Fruit fly (Drosophila melanogaster) whole organism, prepupa: ENCODE results near the gene ida.

Experiments
- CG10669 ChIP-seq: fragments of 200-800 bp; sonication (Bioruptor generic); optimal IDR thresholded peaks from 3 replicates; lab custom pipeline; 2018; ENCODE audit warnings: missing biosample characterization, mild to moderate bottlenecking, missing genetic modification characterization, moderate library complexity
- CG11294 ChIP-seq: fragments of 200-800 bp; sonication (Bioruptor generic); IDR thresholded peaks from 2 replicates; pipeline ENCODE4 v1.3.6; 2022; ENCODE audit warnings: missing biosample characterization, missing genetic modification characterization
- CG11762 ChIP-seq: fragments of 200-800 bp; sonication (Bioruptor generic); optimal IDR thresholded peaks from 3 replicates; lab custom pipeline; 2016; ENCODE audit warnings: missing biosample characterization, missing genetic modification characterization; ENCODE audit not compliant: insufficient read depth
- CG15336 ChIP-seq: fragments of 200-800 bp; sonication (Bioruptor generic); IDR thresholded peaks from 2 replicates; pipeline ENCODE4 v1.3.6; 2022; ENCODE audit warnings: missing biosample characterization, missing genetic modification characterization
- CG1621 ChIP-seq: fragments of 200-800 bp; sonication (Bioruptor generic); optimal IDR thresholded peaks from 3 replicates; lab custom pipeline; 2018; ENCODE audit warnings: missing biosample characterization, mild to moderate bottlenecking, missing genetic modification characterization
- CG3032 ChIP-seq: fragments of 200-800 bp; optimal IDR thresholded peaks from 2 replicates; lab custom pipeline; 2019; ENCODE audit warnings: missing biosample characterization, mild to moderate bottlenecking, missing genetic modification characterization, moderate library complexity
- CG31627 ChIP-seq: fragments of 200-800 bp; sonication (Bioruptor generic); optimal IDR thresholded peaks from 3 replicates; lab custom pipeline; 2016; ENCODE audit warnings: missing biosample characterization, missing genetic modification characterization
- CG32006 ChIP-seq: fragments of 200-800 bp; sonication (Bioruptor generic); optimal IDR thresholded peaks from 3 replicates; lab custom pipeline; 2017; ENCODE audit warnings: missing biosample characterization, mild to moderate bottlenecking, missing genetic modification characterization
- CG34406 ChIP-seq: fragments of 200-800 bp; sonication (Bioruptor generic); optimal IDR thresholded peaks from 3 replicates; lab custom pipeline; 2016; ENCODE audit warnings: missing biosample characterization, missing genetic modification characterization
- CG4318 ChIP-seq: fragments of 200-800 bp; sonication (Bioruptor generic); optimal IDR thresholded peaks from 3 replicates; lab custom pipeline; 2017; ENCODE audit warnings: missing biosample characterization, mild to moderate bottlenecking, missing genetic modification characterization
- CG6163 ChIP-seq: fragments of 200-800 bp; sonication (Bioruptor generic); IDR thresholded peaks from 3 replicates; pipeline ENCODE4 v1.3.6; 2022; ENCODE audit warnings: missing biosample characterization, missing genetic modification characterization
- CG6276 ChIP-seq: fragments of 200-800 bp; sonication (Bioruptor generic); optimal IDR thresholded peaks from 2 replicates; lab custom pipeline; 2017; ENCODE audit warnings: missing biosample characterization, mild to moderate bottlenecking, missing genetic modification characterization
- CG6808 ChIP-seq: fragments of 200-800 bp; sonication (Bioruptor generic); optimal IDR thresholded peaks from 3 replicates; lab custom pipeline; 2017; ENCODE audit warnings: missing biosample characterization, missing genetic modification characterization, mild to moderate bottlenecking, moderate library complexity, missing genetic modification reagents
- CG6854 ChIP-seq: fragments of 200-800 bp; sonication (Bioruptor generic); optimal IDR thresholded peaks from 2 replicates; lab custom pipeline; 2017; ENCODE audit warnings: missing biosample characterization, mild to moderate bottlenecking, missing genetic modification characterization
- CG7368 ChIP-seq: fragments of 200-800 bp; sonication (Bioruptor generic); optimal IDR thresholded peaks from 3 replicates; lab custom pipeline; 2016; ENCODE audit warnings: missing biosample characterization, missing genetic modification characterization
- CG8119 ChIP-seq: fragments of 200-800 bp; sonication (Bioruptor generic); IDR thresholded peaks from 3 replicates; pipeline ENCODE4 v1.3.6; 2022; ENCODE audit warnings: missing biosample characterization, missing genetic modification characterization
- CG8319 ChIP-seq: fragments of 200-800 bp; sonication (Bioruptor generic); optimal IDR thresholded peaks from 3 replicates; lab custom pipeline; 2016; ENCODE audit warnings: missing biosample characterization, missing genetic modification characterization
- CG8632 ChIP-seq: fragments of 200-800 bp; sonication (Bioruptor generic); optimal IDR thresholded peaks from 3 replicates; lab custom pipeline; 2016; ENCODE audit warnings: missing biosample characterization, missing genetic modification characterization
- Eip75B ChIP-seq: fragments of 200-800 bp; sonication (Bioruptor generic); optimal IDR thresholded peaks from 3 replicates; lab custom pipeline; 2016; ENCODE audit warnings: missing biosample characterization, missing genetic modification characterization
- Eip78C ChIP-seq: fragments of 200-800 bp; sonication (Bioruptor generic); peaks from one replicate; lab custom pipeline; 2016; ENCODE audit warnings: missing biosample characterization, missing genetic modification characterization
- Ets21C ChIP-seq: fragments of 200-800 bp; sonication (Bioruptor generic); optimal IDR thresholded peaks from 3 replicates; lab custom pipeline; 2016; ENCODE audit warnings: missing biosample characterization, missing genetic modification characterization
- Ets96B ChIP-seq: fragments of 200-800 bp; optimal IDR thresholded peaks from 2 replicates; lab custom pipeline; 2019; ENCODE audit warnings: missing biosample characterization, mild to moderate bottlenecking, missing genetic modification characterization, moderate library complexity
- Hr38 ChIP-seq: sonication (Bioruptor generic); optimal IDR thresholded peaks from 2 replicates; lab custom pipeline; 2016; ENCODE audit warnings: missing biosample characterization, missing genetic modification characterization
- Hr39 ChIP-seq: fragments of 200-800 bp; sonication (Bioruptor generic); optimal IDR thresholded peaks from 2 replicates; lab custom pipeline; 2016; ENCODE audit warnings: missing biosample characterization, missing genetic modification characterization
- Hr4 ChIP-seq: fragments of 200-800 bp; sonication (Bioruptor generic); optimal IDR thresholded peaks from 3 replicates; lab custom pipeline; 2016; ENCODE audit warnings: missing biosample characterization, missing genetic modification characterization
- Lpt ChIP-seq: fragments of 200-800 bp; sonication (Bioruptor generic); optimal IDR thresholded peaks from 3 replicates; lab custom pipeline; 2016; ENCODE audit warnings: missing biosample characterization, missing genetic modification characterization
- Met ChIP-seq: fragments of 200-800 bp; sonication (Bioruptor generic); optimal IDR thresholded peaks from 3 replicates; lab custom pipeline; 2016; ENCODE audit warnings: missing biosample characterization, missing genetic modification characterization
- OdsH ChIP-seq: fragments of 200-800 bp; sonication (Bioruptor generic); optimal IDR thresholded peaks from 3 replicates; lab custom pipeline; 2016; ENCODE audit warnings: missing biosample characterization, missing genetic modification characterization
- Smox ChIP-seq: fragments of 200-800 bp; sonication (Bioruptor generic); optimal IDR thresholded peaks from 3 replicates; lab custom pipeline; 2016; ENCODE audit warnings: missing biosample characterization, missing genetic modification characterization
- Sox14 ChIP-seq: fragments of 200-800 bp; sonication (Bioruptor generic); optimal IDR thresholded peaks from 3 replicates; lab custom pipeline; 2016; ENCODE audit warnings: missing biosample characterization, missing genetic modification characterization
- achi ChIP-seq: fragments of 200-800 bp; sonication (Bioruptor generic); optimal IDR thresholded peaks from 3 replicates; lab custom pipeline; 2016; ENCODE audit warnings: missing biosample characterization, missing genetic modification characterization
- cyc ChIP-seq: fragments of 200-800 bp; sonication (Bioruptor generic); optimal IDR thresholded peaks from 3 replicates; lab custom pipeline; 2016; ENCODE audit warnings: missing biosample characterization, missing genetic modification characterization
- dac ChIP-seq: fragments of 200-800 bp; sonication (Bioruptor generic); optimal IDR thresholded peaks from 2 replicates; lab custom pipeline; 2017; ENCODE audit warnings: missing biosample characterization, mild to moderate bottlenecking, missing genetic modification characterization
- dsx ChIP-seq: fragments of 200-800 bp; optimal IDR thresholded peaks from 3 replicates; lab custom pipeline; 2019; ENCODE audit warnings: missing biosample characterization, mild to moderate bottlenecking, missing genetic modification characterization, moderate library complexity; ENCODE audit not compliant: poor library complexity, severe bottlenecking
- esn ChIP-seq: fragments of 200-800 bp; sonication (Bioruptor generic); optimal IDR thresholded peaks from 2 replicates; lab custom pipeline; 2016; ENCODE audit warnings: missing biosample characterization, mild to moderate bottlenecking, missing genetic modification characterization, moderate library complexity
- fd59A ChIP-seq: fragments of 200-800 bp; sonication (Bioruptor generic); optimal IDR thresholded peaks from 2 replicates; lab custom pipeline; 2017; ENCODE audit warnings: missing biosample characterization, mild to moderate bottlenecking, missing genetic modification characterization, missing genetic modification reagents
- fd85E ChIP-seq: fragments of 200-800 bp; sonication (Bioruptor generic); optimal IDR thresholded peaks from 3 replicates; lab custom pipeline; 2016; ENCODE audit warnings: missing biosample characterization, missing genetic modification characterization
- fkh ChIP-seq: fragments of 200-800 bp; sonication (Bioruptor generic); optimal IDR thresholded peaks from 3 replicates; lab custom pipeline; 2017; ENCODE audit warnings: missing biosample characterization, mild to moderate bottlenecking, missing genetic modification characterization, moderate library complexity
- lz ChIP-seq: fragments of 200-800 bp; sonication (Bioruptor generic); optimal IDR thresholded peaks from 3 replicates; lab custom pipeline; 2016; ENCODE audit warnings: missing biosample characterization, missing genetic modification characterization
- spab ChIP-seq: fragments of 200-800 bp; sonication (Bioruptor generic); optimal IDR thresholded peaks from 2 replicates; lab custom pipeline; 2017; ENCODE audit warnings: missing biosample characterization, mild to moderate bottlenecking, missing genetic modification characterization, missing genetic modification reagents
- ss ChIP-seq, 2 experiments: fragments of 200-800 bp; sonication (Bioruptor generic); optimal IDR thresholded peaks; 2 replicates in 1 of 2; 3 replicates in 1 of 2; lab custom pipeline; 2017 to 2018; ENCODE audit warnings: mild to moderate bottlenecking in 2 of 2, missing biosample characterization in 2 of 2, missing genetic modification characterization in 2 of 2, moderate library complexity in 1 of 2
- svp ChIP-seq: fragments of 200-800 bp; sonication (Bioruptor generic); peaks from one replicate; lab custom pipeline; 2016; ENCODE audit warnings: missing biosample characterization, missing genetic modification characterization
- topi ChIP-seq: fragments of 200-800 bp; sonication (Bioruptor generic); optimal IDR thresholded peaks from 3 replicates; lab custom pipeline; 2016; ENCODE audit warnings: missing biosample characterization, missing genetic modification characterization
- vri ChIP-seq: fragments of 200-800 bp; sonication (Bioruptor generic); optimal IDR thresholded peaks from 3 replicates; lab custom pipeline; 2016; ENCODE audit warnings: missing biosample characterization, mild to moderate bottlenecking, missing genetic modification characterization

ida gene

dm6 chr3L:3947301-3947941 is 42.3 kb downstream of the ida start, which contains the start of gene CG10853:
Gene CG10853 (plus strand): TSS chr3L:3947891.
- TF ChIP-seq topi (GFP tag; lab: Kevin White, UChicago), result no peak
- TF ChIP-seq dsx (GFP tag; lab: Kevin White, UChicago), result peak; percentile 14

dm6 chr3L:3949205-3949604 is 44.1 kb downstream of the ida start, which contains the start of gene CG14983:
Gene CG14983 (minus strand): TSS chr3L:3949305.
- TF ChIP-seq ss (GFP tag; optimal IDR thresholded peaks at IDR 0.05; lab: Kevin White, UChicago), result no peak
- TF ChIP-seq svp (GFP tag; lab: Kevin White, UChicago), result peak; percentile 37

DNA sequence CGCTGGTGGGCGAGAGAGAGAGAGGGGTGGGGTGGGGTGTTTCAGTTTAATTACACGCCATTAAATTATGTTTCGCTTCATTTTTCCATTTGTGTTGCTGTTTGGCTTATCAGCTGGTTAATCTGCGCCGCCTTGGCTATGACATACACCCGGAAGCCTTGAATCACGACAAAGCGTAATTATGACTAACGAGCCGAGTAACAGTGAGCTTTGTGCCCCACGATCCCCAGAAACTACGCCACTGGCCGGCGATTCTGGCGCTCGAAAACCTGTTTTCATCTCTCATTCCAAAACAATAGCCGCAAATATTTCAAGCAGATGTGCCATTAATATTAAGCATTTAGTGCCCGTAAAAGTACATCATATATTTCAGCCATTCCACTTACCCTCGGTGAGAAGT is 46.7 kb downstream of the ida start:
- TF ChIP-seq Eip78C, result peak; percentile 21
- no peak for TF ChIP-seq Met (GFP tag; lab: Kevin White, UChicago)
- no peak for TF ChIP-seq Hr39 (GFP tag; lab: Kevin White, UChicago)
- TF ChIP-seq CG6163 (GFP tag; lab: Robert Waterston, UW), result peak; percentile 24; the same call in 1 of the 3 replicates
- TF ChIP-seq Hr38 (GFP tag; lab: Kevin White, UChicago), result no peak
- TF ChIP-seq Smox (GFP tag; lab: Kevin White, UChicago), result no peak
- TF ChIP-seq Sox14 (GFP tag; lab: Kevin White, UChicago), result no peak

dm6 chr3L:3952468-3952867 is 47.3 kb downstream of the ida start, which contains the start of gene CG14984:
Gene CG14984 (minus strand): TSS chr3L:3952550.
- TF ChIP-seq lz, result peak; percentile 76
- TF ChIP-seq ss (GFP tag; optimal IDR thresholded peaks at IDR 0.05; lab: Kevin White, UChicago), result peak; percentile 66 to 74
- peak; percentile 81 for TF ChIP-seq OdsH (GFP tag; lab: Kevin White, UChicago)
- peak; percentile 60 for TF ChIP-seq dsx (GFP tag; lab: Kevin White, UChicago)
- peak; percentile 67 for TF ChIP-seq Ets21C
- peak; percentile 61 for TF ChIP-seq CG6276 (GFP tag; lab: Kevin White, UChicago)
- peak; percentile 88 for TF ChIP-seq cyc (GFP tag; lab: Kevin White, UChicago)
- TF ChIP-seq topi (GFP tag; lab: Kevin White, UChicago), result peak; percentile 88
- peak; percentile 85 for TF ChIP-seq CG8319 (GFP tag; lab: Kevin White, UChicago)
- peak; percentile 76 for TF ChIP-seq CG11762 (GFP tag; lab: Kevin White, UChicago)
- peak; percentile 71 for TF ChIP-seq CG32006
- peak; percentile 85 for TF ChIP-seq spab
- peak; percentile 79 for TF ChIP-seq achi (GFP tag; lab: Kevin White, UChicago)
- peak; percentile 75 for TF ChIP-seq CG15336 (GFP tag; lab: Robert Waterston, UW)
- peak; percentile 78 for TF ChIP-seq CG8632
- TF ChIP-seq CG8119 (GFP tag; lab: Robert Waterston, UW), result peak; percentile 81
- peak; percentile 78 for TF ChIP-seq esn (GFP tag; lab: Kevin White, UChicago)
- peak; percentile 73 for TF ChIP-seq fd59A (GFP tag; lab: Kevin White, UChicago)
- peak; percentile 16 for TF ChIP-seq fd85E (GFP tag; lab: Kevin White, UChicago)
- TF ChIP-seq Lpt, result no peak
- no peak for TF ChIP-seq dac (GFP tag; lab: Kevin White, UChicago)
- peak; percentile 84 for TF ChIP-seq CG7368 (GFP tag; lab: Kevin White, UChicago)
- peak; percentile 82 for TF ChIP-seq CG31627 (GFP tag; lab: Kevin White, UChicago)
- peak; percentile 75 for TF ChIP-seq Hr39 (GFP tag; lab: Kevin White, UChicago)
- TF ChIP-seq Eip75B, result peak; percentile 81
- TF ChIP-seq Hr4, result peak; percentile 59
- TF ChIP-seq CG11294 (GFP tag; lab: Robert Waterston, UW), result peak; percentile 55; the same call in 1 of the 2 replicates
- TF ChIP-seq CG6163 (GFP tag; lab: Robert Waterston, UW), result peak; percentile 91
- no peak for TF ChIP-seq fkh (GFP tag; lab: Kevin White, UChicago)
- peak; percentile 89 for TF ChIP-seq CG3032 (tag; lab: Kevin White, UChicago)
- TF ChIP-seq CG10669 (GFP tag; lab: Kevin White, UChicago), result peak; percentile 90
- peak; percentile 59 for TF ChIP-seq vri
- peak; percentile 77 for TF ChIP-seq CG34406 (GFP tag; lab: Kevin White, UChicago)
- peak; percentile 37 for TF ChIP-seq CG4318 (GFP tag; lab: Kevin White, UChicago)
- peak; percentile 88 for TF ChIP-seq Ets96B (tag; lab: Kevin White, UChicago)
- TF ChIP-seq CG6808 (GFP tag; lab: Kevin White, UChicago), result peak; percentile 89
- TF ChIP-seq CG1621 (tag; lab: Kevin White, UChicago), result peak; percentile 42
- no peak for TF ChIP-seq CG6854 (GFP tag; lab: Kevin White, UChicago)
